Worm (Caenorhabditis elegans) whole organism, mixed stage, embryonic: ENCODE measurements around the gene abu-10.

Experiments
- M03D4.4 ChIP-seq: sonication (generic microtip); optimal IDR thresholded peaks from 2 replicates; lab custom pipeline; 2017; ENCODE audit warnings: mild to moderate bottlenecking, missing genetic modification characterization, missing compliant biosample characterization
- blmp-1 ChIP-seq: fragments of 150-350 bp; optimal IDR thresholded peaks from 2 replicates; lab custom pipeline; 2014; ENCODE audit warnings: missing biosample characterization, missing genetic modification characterization
- ceh-39 ChIP-seq: fragments of 150-350 bp; optimal IDR thresholded peaks from 2 replicates; lab custom pipeline; 2014; ENCODE audit warnings: missing biosample characterization, missing genetic modification characterization
- ceh-43 ChIP-seq: fragments of 200-800 bp; sonication (Bioruptor generic); optimal IDR thresholded peaks from 2 replicates; lab custom pipeline; 2018; ENCODE audit warnings: mild to moderate bottlenecking, missing genetic modification characterization, moderate library complexity, missing compliant biosample characterization
- ces-1 ChIP-seq: fragments of 150-350 bp; optimal IDR thresholded peaks from 2 replicates; lab custom pipeline; 2014; ENCODE audit warnings: missing biosample characterization, missing genetic modification reagents, missing genetic modification characterization
- cnd-1 ChIP-seq: fragments of 200-800 bp; sonication (Bioruptor generic); optimal IDR thresholded peaks from 2 replicates; lab custom pipeline; 2018; ENCODE audit warnings: mild to moderate bottlenecking, missing genetic modification characterization, missing compliant biosample characterization
- drap-1 ChIP-seq: fragments of 200-800 bp; sonication (Bioruptor generic); optimal IDR thresholded peaks from 3 replicates; lab custom pipeline; 2018; ENCODE audit warnings: mild to moderate bottlenecking, missing genetic modification characterization, missing compliant biosample characterization
- elt-1 ChIP-seq: sonication (generic microtip); optimal IDR thresholded peaks from 2 replicates; lab custom pipeline; 2017; ENCODE audit warnings: missing genetic modification characterization, mild to moderate bottlenecking, missing compliant biosample characterization, antibody characterized with exemption, moderate library complexity, borderline replicate concordance; ENCODE audit not compliant: insufficient read depth
- elt-3 ChIP-seq: fragments of 150-350 bp; optimal IDR thresholded peaks from 2 replicates; lab custom pipeline; 2014; ENCODE audit warnings: missing biosample characterization, missing genetic modification characterization
- flh-1 ChIP-seq: fragments of 200-800 bp; sonication (Bioruptor generic); optimal IDR thresholded peaks from 2 replicates; lab custom pipeline; 2018; ENCODE audit warnings: mild to moderate bottlenecking, missing genetic modification characterization, moderate library complexity, missing compliant biosample characterization
- ham-2 ChIP-seq: fragments of 200-800 bp; sonication (Bioruptor generic); optimal IDR thresholded peaks from 2 replicates; lab custom pipeline; 2018; ENCODE audit warnings: mild to moderate bottlenecking, missing genetic modification characterization, missing compliant biosample characterization
- hlh-1 ChIP-seq: fragments of 150-350 bp; optimal IDR thresholded peaks from 2 replicates; lab custom pipeline; 2014; ENCODE audit warnings: missing biosample characterization, missing genetic modification reagents, missing genetic modification characterization
- lin-13 ChIP-seq: fragments of 150-350 bp; optimal IDR thresholded peaks from 2 replicates; lab custom pipeline; 2014; ENCODE audit warnings: missing biosample characterization, missing genetic modification characterization
- lin-32 ChIP-seq: fragments of 200-800 bp; sonication (Bioruptor generic); optimal IDR thresholded peaks from 2 replicates; lab custom pipeline; 2018; ENCODE audit warnings: mild to moderate bottlenecking, missing genetic modification characterization, missing compliant biosample characterization
- lsy-2 ChIP-seq: fragments of 150-350 bp; optimal IDR thresholded peaks from 2 replicates; lab custom pipeline; 2014; ENCODE audit warnings: missing biosample characterization, missing genetic modification characterization
- mab-5 ChIP-seq: fragments of 150-350 bp; optimal IDR thresholded peaks from 2 replicates; lab custom pipeline; 2014; ENCODE audit warnings: missing biosample characterization, missing genetic modification characterization
- mep-1 ChIP-seq: fragments of 150-350 bp; optimal IDR thresholded peaks from 2 replicates; lab custom pipeline; 2017; ENCODE audit warnings: missing biosample characterization, missing genetic modification reagents, missing genetic modification characterization, inconsistent platforms
- nhr-12 ChIP-seq: fragments of 150-350 bp; optimal IDR thresholded peaks from 2 replicates; lab custom pipeline; 2014; ENCODE audit warnings: missing biosample characterization, missing genetic modification characterization
- nhr-2 ChIP-seq: fragments of 150-350 bp; optimal IDR thresholded peaks from 2 replicates; lab custom pipeline; 2014; ENCODE audit warnings: missing biosample characterization, missing genetic modification characterization
- nhr-237 ChIP-seq: fragments of 150-350 bp; optimal IDR thresholded peaks from 2 replicates; lab custom pipeline; 2014; ENCODE audit warnings: missing biosample characterization, missing genetic modification characterization
- nhr-28 ChIP-seq: fragments of 150-350 bp; optimal IDR thresholded peaks from 2 replicates; lab custom pipeline; 2014; ENCODE audit warnings: missing biosample characterization, missing genetic modification characterization
- nhr-76 ChIP-seq: sonication (generic microtip); optimal IDR thresholded peaks from 2 replicates; lab custom pipeline; 2017; ENCODE audit warnings: missing biosample characterization, missing genetic modification characterization
- pha-4 ChIP-seq: fragments of 150-350 bp; optimal IDR thresholded peaks from 2 replicates; lab custom pipeline; 2018; ENCODE audit warnings: missing biosample characterization, missing genetic modification reagents, missing genetic modification characterization
- sem-2 ChIP-seq: fragments of 200-800 bp; sonication (Bioruptor generic); optimal IDR thresholded peaks from 2 replicates; lab custom pipeline; 2018; ENCODE audit warnings: mild to moderate bottlenecking, missing genetic modification characterization, missing compliant biosample characterization
- snpc-4 ChIP-seq: fragments of 150-350 bp; optimal IDR thresholded peaks from 2 replicates; lab custom pipeline; 2014; ENCODE audit warnings: missing biosample characterization, missing genetic modification characterization
- sptf-1 ChIP-seq: sonication (generic microtip); optimal IDR thresholded peaks from 2 replicates; lab custom pipeline; 2017; ENCODE audit warnings: mild to moderate bottlenecking, missing genetic modification characterization, moderate library complexity, missing compliant biosample characterization
- tbx-8 ChIP-seq: fragments of 200-800 bp; sonication (Bioruptor generic); optimal IDR thresholded peaks from 2 replicates; lab custom pipeline; 2018; ENCODE audit warnings: mild to moderate bottlenecking, missing genetic modification characterization, moderate library complexity, missing compliant biosample characterization
- unc-120 ChIP-seq: sonication (generic microtip); optimal IDR thresholded peaks from 2 replicates; lab custom pipeline; 2017; ENCODE audit warnings: missing genetic modification characterization, missing compliant biosample characterization; ENCODE audit not compliant: poor library complexity, severe bottlenecking
- unc-62 ChIP-seq: fragments of 150-350 bp; optimal IDR thresholded peaks from 2 replicates; lab custom pipeline; 2014; ENCODE audit warnings: missing biosample characterization, missing genetic modification reagents, missing genetic modification characterization
- zip-8 ChIP-seq: fragments of 150-350 bp; optimal IDR thresholded peaks from 2 replicates; lab custom pipeline; 2014; ENCODE audit warnings: missing biosample characterization, missing genetic modification characterization
- ztf-11 ChIP-seq: fragments of 150-350 bp; optimal IDR thresholded peaks from 2 replicates; lab custom pipeline; 2014; ENCODE audit warnings: missing biosample characterization, missing genetic modification characterization

abu-10 gene

ce11 chrX:3797882-3798281 is at the start of gene abu-10:
Gene abu-10 (plus strand): TSS chrX:3798182.
- TF ChIP-seq lin-32 (no peak), cnd-1 (no peak), ztf-11 (tag; lab: Kevin White, UChicago) (no peak)
- TF ChIP-seq, all 35 proteins: peak for 0

ce11 chrX:3751370-3751769 is 46.6 kb upstream of the abu-10 start:
- TF ChIP-seq ces-1 (GFP tag; lab: Kevin White, UChicago) (no peak), snpc-4 (tag; lab: Kevin White, UChicago) (no peak)
- TF ChIP-seq, all 35 proteins: peak for 0

- no peak for TF ChIP-seq ham-2 (GFP tag; lab: Kevin White, UChicago)
- no peak for TF ChIP-seq unc-62 (GFP tag; lab: Kevin White, UChicago)
- TF ChIP-seq elt-3 (tag; lab: Kevin White, UChicago), result no peak
- no peak for TF ChIP-seq lsy-2 (tag; lab: Kevin White, UChicago)
- TF ChIP-seq nhr-76 (tag; lab: Kevin White, UChicago), result no peak
- TF ChIP-seq drap-1 (GFP tag; lab: Kevin White, UChicago), result no peak
- TF ChIP-seq mab-5 (tag; lab: Kevin White, UChicago), result no peak
- TF ChIP-seq mep-1 (tag; lab: Kevin White, UChicago), result no peak
- TF ChIP-seq ceh-43, result no peak
- TF ChIP-seq ceh-39 (tag; lab: Kevin White, UChicago), result no peak
- TF ChIP-seq lin-13, result no peak
- no peak for TF ChIP-seq pha-4 (tag; lab: Kevin White, UChicago)
- TF ChIP-seq ces-1 (GFP tag; lab: Kevin White, UChicago), result no peak
- no peak for TF ChIP-seq nhr-237
Measured at ce11 chrX:3752443-3752842, 45.5 kb upstream of the abu-10 start.

ce11 chrX:3755753-3756152 is 42.2 kb upstream of the abu-10 start:
- TF ChIP-seq zip-8 (tag; lab: Kevin White, UChicago), result no peak
- TF ChIP-seq hlh-1 (tag; lab: Kevin White, UChicago), result no peak
- TF ChIP-seq nhr-12 (tag; lab: Kevin White, UChicago), result no peak
- no peak for TF ChIP-seq mep-1 (tag; lab: Kevin White, UChicago)
- TF ChIP-seq flh-1 (GFP tag; lab: Kevin White, UChicago), result no peak
- no peak for TF ChIP-seq mab-5 (tag; lab: Kevin White, UChicago)
- no peak for TF ChIP-seq lin-32
- no peak for TF ChIP-seq lsy-2 (tag; lab: Kevin White, UChicago)
- no peak for TF ChIP-seq nhr-76 (tag; lab: Kevin White, UChicago)
- no peak for TF ChIP-seq cnd-1
- TF ChIP-seq unc-120 (tag; lab: Kevin White, UChicago), result no peak
- TF ChIP-seq blmp-1 (tag; lab: Kevin White, UChicago), result no peak
- TF ChIP-seq drap-1 (GFP tag; lab: Kevin White, UChicago), result no peak
- no peak for TF ChIP-seq ztf-11 (tag; lab: Kevin White, UChicago)
- TF ChIP-seq pha-4 (tag; lab: Kevin White, UChicago), result no peak
- TF ChIP-seq unc-62 (GFP tag; lab: Kevin White, UChicago), result no peak
- TF ChIP-seq nhr-237, result no peak
- no peak for TF ChIP-seq tbx-8 (GFP tag; lab: Kevin White, UChicago)
- no peak for TF ChIP-seq ceh-39 (tag; lab: Kevin White, UChicago)

ce11 chrX:3756238-3756637 is 41.7 kb upstream of the abu-10 start:
- TF ChIP-seq nhr-2, result no peak

- TF ChIP-seq zip-8 (tag; lab: Kevin White, UChicago) (no peak), elt-1 (no peak), drap-1 (GFP tag; lab: Kevin White, UChicago) (no peak), lin-32 (no peak), mab-5 (tag; lab: Kevin White, UChicago) (no peak), snpc-4 (tag; lab: Kevin White, UChicago) (no peak), nhr-12 (tag; lab: Kevin White, UChicago) (no peak), ces-1 (GFP tag; lab: Kevin White, UChicago) (no peak), M03D4.4 (tag; lab: Kevin White, UChicago) (no peak), lsy-2 (tag; lab: Kevin White, UChicago) (no peak), ham-2 (GFP tag; lab: Kevin White, UChicago) (no peak), tbx-8 (GFP tag; lab: Kevin White, UChicago) (no peak), sptf-1 (tag; lab: Kevin White, UChicago) (no peak), mep-1 (tag; lab: Kevin White, UChicago) (no peak), nhr-2 (no peak), sem-2 (GFP tag; lab: Kevin White, UChicago) (no peak), nhr-28 (no peak), flh-1 (GFP tag; lab: Kevin White, UChicago) (no peak)
Measured at ce11 chrX:3758399-3758798, 39.6 kb upstream of the abu-10 start, which contains the start of gene T14G12.12. Gene T14G12.12 (minus strand): TSS chrX:3758499.
